Worm (Caenorhabditis elegans): ENCODE data around the gene ZK1320.2.

ZK1320.2 gene

ce11 chrII:9704746-9705145 lies 45.9 kb upstream of the ZK1320.2 start, which contains the start of gene Y53C12A.10:
Y53C12A.10 (minus strand) TSS chrII:9704846.
- TF ChIP-seq hmg-20 (GFP tag; IDR thresholded peaks at IDR 0.05) (no peak), mes-4 (tag; optimal IDR thresholded peaks at IDR 0.05) (no peak), F55B11.4 (tag; optimal IDR thresholded peaks at IDR 0.05; ENCODE audit: borderline replicate concordance, insufficient read depth) (no peak), ztf-22 (GFP tag; optimal IDR thresholded peaks at IDR 0.05) (no peak), ama-1 (optimal IDR thresholded peaks at IDR 0.05) (no peak), ama-1 (GFP tag; optimal IDR thresholded peaks at IDR 0.05) (peak in 1 of 2 experiments; percentile 10), dpl-1 (GFP tag; optimal IDR thresholded peaks at IDR 0.05) (no peak), Y67H2A.10 (GFP tag; conservative IDR thresholded peaks at IDR 0.05) (no peak)

ce11 chrII:9703601-9704000 lies 44.8 kb upstream of the ZK1320.2 start, which contains the start of gene mop-25.2:
mop-25.2 (minus strand) TSS chrII:9703701.
- TF ChIP-seq ama-1 (optimal IDR thresholded peaks at IDR 0.05) (no peak), ama-1 (GFP tag; optimal IDR thresholded peaks at IDR 0.05) (peak in 1 of 2 experiments; percentile 10), hmg-1.2 (GFP tag; IDR thresholded peaks at IDR 0.05) (no peak)

- TF ChIP-seq F33H1.4 (GFP tag; IDR thresholded peaks at IDR 0.05) (no peak), snpc-4 (GFP tag; optimal IDR thresholded peaks at IDR 0.05) (no peak), snpc-4 (tag; optimal IDR thresholded peaks at IDR 0.05) (no peak), nhr-80 (tag; optimal IDR thresholded peaks at IDR 0.05) (no peak), ekl-4 (GFP tag; IDR thresholded peaks at IDR 0.05) (no peak), dpl-1 (GFP tag; optimal IDR thresholded peaks at IDR 0.05) (no peak), atf-7 (tag; optimal IDR thresholded peaks at IDR 0.05) (no peak), egl-18 (GFP tag; IDR thresholded peaks at IDR 0.05) (no peak), aptf-3 (GFP tag; IDR thresholded peaks at IDR 0.05) (no peak), sptf-2 (GFP tag; optimal IDR thresholded peaks at IDR 0.05) (no peak)
Measured at ce11 chrII:9700363-9700762, 41.6 kb upstream of the ZK1320.2 start, which contains the start of the genes Y53C12A.8 and Y53C12A.7. Y53C12A.8 (minus strand) TSS chrII:9700463. Y53C12A.7 (plus strand) TSS chrII:9700543.

DNA sequence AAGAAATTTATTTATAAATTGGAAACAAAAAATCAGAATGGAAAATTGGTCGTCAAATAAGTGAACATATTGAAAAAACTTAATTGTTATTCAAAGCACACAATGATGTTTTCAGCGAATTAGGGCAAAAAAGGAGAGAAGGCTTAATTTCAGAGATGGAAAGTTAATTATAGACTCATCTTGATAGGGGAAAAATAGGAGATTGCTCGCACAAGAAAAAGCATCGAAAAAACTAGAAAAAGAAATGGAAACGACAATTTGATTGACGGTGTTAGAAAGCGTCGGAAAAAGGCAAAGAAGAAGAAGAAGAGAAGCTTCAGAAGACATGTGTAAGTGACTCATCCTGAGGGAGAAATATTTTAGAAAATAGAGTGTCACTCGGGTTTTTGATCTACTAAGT lies 37.1 kb upstream of the ZK1320.2 start:
- TF ChIP-seq mcd-1 (GFP tag; IDR thresholded peaks at IDR 0.05) (no peak), nfya-1 (tag; optimal IDR thresholded peaks at IDR 0.05; ENCODE audit: borderline replicate concordance, insufficient read depth) (no peak), cebp-2 (GFP tag; IDR thresholded peaks at IDR 0.05) (no peak), dox-1 (GFP tag; IDR thresholded peaks at IDR 0.05) (no peak), nfya-2 (GFP tag; IDR thresholded peaks at IDR 0.05) (no peak), lin-35 (GFP tag; optimal IDR thresholded peaks at IDR 0.05) (no peak), lag-1 (GFP tag; IDR thresholded peaks at IDR 0.05) (no peak), T26A5.8 (tag; optimal IDR thresholded peaks at IDR 0.05) (no peak), ztf-28 (GFP tag; IDR thresholded peaks at IDR 0.05) (no peak), F33H1.4 (GFP tag; IDR thresholded peaks at IDR 0.05) (no peak), attf-3 (GFP tag; conservative IDR thresholded peaks at IDR 0.05) (no peak), D2030.7 (GFP tag; IDR thresholded peaks at IDR 0.05) (no peak), sptf-2 (GFP tag; optimal IDR thresholded peaks at IDR 0.05) (no peak), repo-1 (tag; optimal IDR thresholded peaks at IDR 0.05) (no peak), F23B12.7 (tag; optimal IDR thresholded peaks at IDR 0.05; ENCODE audit: insufficient read depth) (no peak), egl-18 (GFP tag; IDR thresholded peaks at IDR 0.05) (no peak), ekl-4 (GFP tag; IDR thresholded peaks at IDR 0.05) (no peak)

ce11 chrII:9691839-9692238 lies 33.0 kb upstream of the ZK1320.2 start, which contains the start of gene nlp-11:
nlp-11 (minus strand) TSS chrII:9691939.
- TF ChIP-seq lir-1 (GFP tag; conservative IDR thresholded peaks at IDR 0.05) (no peak), let-607 (tag; optimal IDR thresholded peaks at IDR 0.05) (no peak), lin-26 (GFP tag; IDR thresholded peaks at IDR 0.05) (no peak), mes-4 (tag; optimal IDR thresholded peaks at IDR 0.05) (no peak), ztf-22 (GFP tag; optimal IDR thresholded peaks at IDR 0.05) (no peak), mel-28 (tag; optimal IDR thresholded peaks at IDR 0.05; ENCODE audit: borderline replicate concordance) (no peak), Y53F4B.3 (GFP tag; IDR thresholded peaks at IDR 0.05) (no peak)

All from whole organism, young adult.